Worm (Caenorhabditis elegans) whole organism, L1 larva: ENCODE data around the gene K08F9.3.
A peak's percentile ranks its signal among the peaks of the same experiment; 100 is the strongest.

Source experiments
- aha-1 ChIP-seq: fragments of 150-350 bp; optimal IDR thresholded peaks from 2 replicates; lab custom pipeline; 2014; ENCODE audit warnings: missing biosample characterization, missing genetic modification characterization
- blmp-1 ChIP-seq: fragments of 150-350 bp; optimal IDR thresholded peaks from 2 replicates; lab custom pipeline; 2014; ENCODE audit warnings: missing biosample characterization, missing genetic modification characterization
- ceh-90 ChIP-seq: sonication (generic microtip); optimal IDR thresholded peaks from 2 replicates; lab custom pipeline; 2016; ENCODE audit warnings: missing genetic modification characterization, missing compliant biosample characterization
- ces-1 ChIP-seq: fragments of 150-350 bp; optimal IDR thresholded peaks from 2 replicates; lab custom pipeline; 2014; ENCODE audit warnings: missing biosample characterization, missing genetic modification reagents, missing genetic modification characterization
- dpl-1 ChIP-seq, 3 experiments: fragments of 150-350 bp in 2 of 3; sonication (generic microtip) in 1 of 3; optimal IDR thresholded peaks; 2 replicates each; lab custom pipeline; 2014 to 2017; ENCODE audit warnings: missing biosample characterization in 3 of 3, missing genetic modification characterization in 3 of 3, missing genetic modification reagents in 3 of 3
- dsc-1 ChIP-seq: sonication (generic microtip); optimal IDR thresholded peaks from 2 replicates; lab custom pipeline; 2016; ENCODE audit warnings: mild to moderate bottlenecking, missing genetic modification characterization, missing compliant biosample characterization
- efl-3 ChIP-seq: fragments of 200-800 bp; sonication (Bioruptor generic); optimal IDR thresholded peaks from 2 replicates; lab custom pipeline; 2018; ENCODE audit warnings: mild to moderate bottlenecking, missing genetic modification characterization, missing compliant biosample characterization
- elt-3 ChIP-seq, 6 experiments: fragments of 150-350 bp in 1 of 6; sonication (generic microtip); optimal IDR thresholded peaks; 2 replicates each; lab custom pipeline; 2017 to 2018; ENCODE audit warnings: missing biosample characterization in 6 of 6, missing genetic modification characterization in 6 of 6, inconsistent platforms in 1 of 6
- ets-5 ChIP-seq: fragments of 200-800 bp; sonication (Bioruptor generic); IDR thresholded peaks from 2 replicates; pipeline ENCODE4 v1.3.6; 2022; ENCODE audit warnings: missing genetic modification characterization, missing compliant biosample characterization
- fkh-10 ChIP-seq: sonication (generic microtip); optimal IDR thresholded peaks from 2 replicates; lab custom pipeline; 2017; ENCODE audit warnings: missing biosample characterization, missing genetic modification reagents, missing genetic modification characterization
- fkh-4 ChIP-seq: sonication (generic microtip); optimal IDR thresholded peaks from 2 replicates; lab custom pipeline; 2016; ENCODE audit warnings: missing compliant biosample characterization, missing genetic modification characterization, borderline replicate concordance
- fos-1 ChIP-seq: fragments of 150-350 bp; optimal IDR thresholded peaks from 2 replicates; lab custom pipeline; 2014; ENCODE audit warnings: missing biosample characterization, missing genetic modification characterization
- grh-1 ChIP-seq: fragments of 200-800 bp; sonication (Bioruptor generic); IDR thresholded peaks from 2 replicates; pipeline ENCODE4 v1.3.6; 2022; ENCODE audit warnings: missing genetic modification reagents, missing genetic modification characterization, missing compliant biosample characterization
- hlh-17 ChIP-seq: fragments of 200-800 bp; sonication (Bioruptor generic); optimal IDR thresholded peaks from 2 replicates; lab custom pipeline; 2018; ENCODE audit warnings: missing genetic modification characterization, mild to moderate bottlenecking, missing compliant biosample characterization, moderate library complexity, borderline replicate concordance
- hlh-4 ChIP-seq: sonication (generic microtip); optimal IDR thresholded peaks from 2 replicates; lab custom pipeline; 2016; ENCODE audit warnings: mild to moderate bottlenecking, missing genetic modification characterization, missing compliant biosample characterization
- irx-1 ChIP-seq: sonication (generic microtip); optimal IDR thresholded peaks from 2 replicates; lab custom pipeline; 2016; ENCODE audit warnings: missing genetic modification characterization, missing compliant biosample characterization
- lin-13 ChIP-seq: fragments of 150-350 bp; optimal IDR thresholded peaks from 2 replicates; lab custom pipeline; 2014; ENCODE audit warnings: missing biosample characterization, missing genetic modification reagents, missing genetic modification characterization
- lin-14 ChIP-seq: fragments of 200-800 bp; sonication (Bioruptor generic); optimal IDR thresholded peaks from 2 replicates; lab custom pipeline; 2018; ENCODE audit warnings: mild to moderate bottlenecking, missing genetic modification characterization, moderate library complexity, missing compliant biosample characterization
- lin-15B ChIP-seq: fragments of 150-350 bp; sonication (generic microtip); optimal IDR thresholded peaks from 3 replicates; lab custom pipeline; 2014; ENCODE audit warnings: missing biosample characterization, missing genetic modification characterization
- lir-3 ChIP-seq: sonication (generic microtip); optimal IDR thresholded peaks from 2 replicates; lab custom pipeline; 2016; ENCODE audit warnings: mild to moderate bottlenecking, missing genetic modification characterization, moderate library complexity, missing compliant biosample characterization; ENCODE audit not compliant: poor library complexity
- lsy-2 ChIP-seq, 2 experiments: fragments of 150-350 bp; optimal IDR thresholded peaks; 2 replicates each; lab custom pipeline; 2014; ENCODE audit warnings: missing biosample characterization in 2 of 2, missing genetic modification characterization in 2 of 2
- mdl-1 ChIP-seq, 2 experiments: fragments of 150-350 bp; optimal IDR thresholded peaks; 2 replicates each; lab custom pipeline; 2014 to 2017; ENCODE audit warnings: missing biosample characterization in 2 of 2, missing genetic modification characterization in 2 of 2, inconsistent platforms in 1 of 2
- mef-2 ChIP-seq: fragments of 150-350 bp; optimal IDR thresholded peaks from 2 replicates; lab custom pipeline; 2014; ENCODE audit warnings: missing biosample characterization, missing genetic modification characterization
- nhr-11 ChIP-seq: fragments of 150-350 bp; optimal IDR thresholded peaks from 2 replicates; lab custom pipeline; 2014; ENCODE audit warnings: missing biosample characterization, missing genetic modification characterization
- nhr-12 ChIP-seq: sonication (generic microtip); optimal IDR thresholded peaks from 2 replicates; lab custom pipeline; 2017; ENCODE audit warnings: missing biosample characterization, missing genetic modification characterization
- nhr-20 ChIP-seq: sonication (generic microtip); optimal IDR thresholded peaks from 2 replicates; lab custom pipeline; 2016; ENCODE audit warnings: mild to moderate bottlenecking, missing genetic modification characterization, missing compliant biosample characterization
- nhr-237 ChIP-seq: fragments of 150-350 bp; optimal IDR thresholded peaks from 2 replicates; lab custom pipeline; 2014; ENCODE audit warnings: missing biosample characterization, missing genetic modification characterization
- nhr-28 ChIP-seq: fragments of 150-350 bp; optimal IDR thresholded peaks from 2 replicates; lab custom pipeline; 2014; ENCODE audit warnings: missing biosample characterization, missing genetic modification characterization
- nhr-47 ChIP-seq: sonication (generic microtip); optimal IDR thresholded peaks from 2 replicates; lab custom pipeline; 2016; ENCODE audit warnings: mild to moderate bottlenecking, missing genetic modification characterization, moderate library complexity, missing compliant biosample characterization
- nhr-71 ChIP-seq: sonication (generic microtip); optimal IDR thresholded peaks from 2 replicates; lab custom pipeline; 2016; ENCODE audit warnings: mild to moderate bottlenecking, missing genetic modification characterization, moderate library complexity, missing compliant biosample characterization
- nhr-76 ChIP-seq: sonication (generic microtip); optimal IDR thresholded peaks from 2 replicates; lab custom pipeline; 2017; ENCODE audit warnings: missing biosample characterization, missing genetic modification characterization
- nhr-90 ChIP-seq: sonication (generic microtip); optimal IDR thresholded peaks from 2 replicates; lab custom pipeline; 2016; ENCODE audit warnings: mild to moderate bottlenecking, missing genetic modification characterization, missing compliant biosample characterization; ENCODE audit not compliant: poor library complexity
- pag-3 ChIP-seq: sonication (generic microtip); optimal IDR thresholded peaks from 2 replicates; lab custom pipeline; 2017; ENCODE audit warnings: missing genetic modification characterization, mild to moderate bottlenecking, missing compliant biosample characterization, antibody characterized with exemption, borderline replicate concordance; ENCODE audit not compliant: insufficient read depth
- rnt-1 ChIP-seq: sonication (generic microtip); optimal IDR thresholded peaks from 2 replicates; lab custom pipeline; 2016; ENCODE audit warnings: mild to moderate bottlenecking, missing genetic modification characterization, moderate library complexity, missing compliant biosample characterization
- skn-1 ChIP-seq: fragments of 150-350 bp; optimal IDR thresholded peaks from 2 replicates; lab custom pipeline; 2014; ENCODE audit warnings: missing biosample characterization, missing genetic modification characterization
- snpc-4 ChIP-seq: fragments of 150-350 bp; optimal IDR thresholded peaks from 2 replicates; lab custom pipeline; 2014; ENCODE audit warnings: missing biosample characterization, missing genetic modification characterization
- snu-23 ChIP-seq: sonication (generic microtip); optimal IDR thresholded peaks from 2 replicates; lab custom pipeline; 2016; ENCODE audit warnings: missing genetic modification characterization, missing compliant biosample characterization
- sox-4 ChIP-seq: sonication (generic microtip); optimal IDR thresholded peaks from 2 replicates; lab custom pipeline; 2016; ENCODE audit warnings: missing genetic modification characterization, missing compliant biosample characterization
- sptf-1 ChIP-seq: fragments of 150-350 bp; optimal IDR thresholded peaks from 2 replicates; lab custom pipeline; 2014; ENCODE audit warnings: missing biosample characterization, missing genetic modification characterization
- swsn-7 ChIP-seq: sonication (generic microtip); optimal IDR thresholded peaks from 2 replicates; lab custom pipeline; 2016; ENCODE audit warnings: missing genetic modification characterization, missing compliant biosample characterization
- tbx-2 ChIP-seq: sonication (generic microtip); optimal IDR thresholded peaks from 2 replicates; lab custom pipeline; 2016; ENCODE audit warnings: missing genetic modification characterization, missing compliant biosample characterization
- tlp-1 ChIP-seq: fragments of 150-350 bp; optimal IDR thresholded peaks from 2 replicates; lab custom pipeline; 2014; ENCODE audit warnings: missing biosample characterization, missing genetic modification characterization
- unc-62 ChIP-seq: fragments of 150-350 bp; optimal IDR thresholded peaks from 2 replicates; lab custom pipeline; 2014; ENCODE audit warnings: missing biosample characterization, missing genetic modification reagents, missing genetic modification characterization
- unc-86 ChIP-seq: sonication (generic microtip); optimal IDR thresholded peaks from 2 replicates; lab custom pipeline; 2016; ENCODE audit warnings: missing genetic modification characterization, missing compliant biosample characterization
- unc-98 ChIP-seq: fragments of 200-800 bp; sonication (Bioruptor generic); IDR thresholded peaks from 2 replicates; pipeline ENCODE4 v1.3.6; 2022; ENCODE audit warnings: missing genetic modification characterization, missing compliant biosample characterization
- vab-15 ChIP-seq: sonication (generic microtip); optimal IDR thresholded peaks from 2 replicates; lab custom pipeline; 2017; ENCODE audit warnings: missing genotype, mild to moderate bottlenecking, missing genetic modification characterization, missing compliant biosample characterization
- zag-1 ChIP-seq: fragments of 150-350 bp; optimal IDR thresholded peaks from 2 replicates; lab custom pipeline; 2014; ENCODE audit warnings: missing biosample characterization, missing genetic modification characterization
- ztf-11 ChIP-seq, 2 experiments: sonication (generic microtip); optimal IDR thresholded peaks; 2 replicates each; lab custom pipeline; 2016 to 2017; ENCODE audit warnings: missing genetic modification characterization in 2 of 2, missing biosample characterization in 1 of 2, missing compliant biosample characterization in 1 of 2

The K08F9.3 gene

DNA sequence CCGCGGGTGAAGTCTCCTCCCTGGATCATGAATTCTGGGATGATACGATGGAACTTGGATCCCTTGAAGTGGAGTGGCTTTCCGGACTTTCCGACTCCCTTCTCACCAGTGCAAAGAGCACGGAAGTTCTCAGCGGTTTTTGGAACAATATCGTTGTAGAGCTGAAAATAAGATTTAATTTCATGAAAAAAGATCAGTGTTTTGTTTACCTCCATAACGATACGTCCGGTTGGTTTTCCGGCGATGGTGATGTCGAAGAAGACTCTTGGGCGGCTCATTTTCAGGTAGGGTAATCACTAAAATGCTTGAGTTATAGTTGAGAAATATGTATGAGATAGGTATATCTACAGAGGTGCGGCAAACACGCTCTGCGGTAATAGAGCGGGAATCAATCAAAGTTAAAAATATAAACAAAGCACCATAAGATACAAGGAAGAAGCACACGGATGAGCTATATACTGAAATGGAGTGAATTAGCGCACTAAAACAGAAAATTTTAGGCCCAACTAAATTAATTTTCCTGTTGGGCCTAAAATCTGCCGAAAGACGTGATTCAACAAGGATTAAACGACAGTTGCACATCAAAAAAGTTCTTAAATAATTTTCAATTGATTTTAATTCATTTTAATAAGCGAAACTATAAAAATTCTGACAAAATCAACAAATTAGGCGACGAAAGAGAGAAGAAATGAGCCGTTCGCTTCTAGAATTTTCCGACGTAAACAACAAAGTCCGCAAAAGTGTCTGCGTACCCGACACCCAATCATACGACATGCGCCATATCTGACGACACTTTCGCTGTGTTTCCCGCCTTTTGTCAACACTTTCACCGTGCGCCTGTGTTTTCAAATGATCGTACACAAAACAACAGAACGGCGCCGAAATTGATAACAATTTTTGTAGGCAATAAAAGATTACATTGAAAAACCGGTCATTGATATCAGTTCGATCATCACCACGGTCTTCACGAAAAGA lies 47.0 kb downstream of the K08F9.3 start, which contains the start of the genes cyn-7 and bath-36 (continued):
- peak; percentile 40 for TF ChIP-seq snpc-4 (tag; lab: Kevin White, UChicago)
- TF ChIP-seq nhr-12 (tag; lab: Kevin White, UChicago) = no peak
- no peak for TF ChIP-seq lir-3 (tag; lab: Kevin White, UChicago)
- peak; percentile 90 for TF ChIP-seq nhr-47 (tag; lab: Kevin White, UChicago)
- peak; percentile 1 for TF ChIP-seq mef-2 (tag; lab: Kevin White, UChicago)
- no peak for TF ChIP-seq hlh-17
- peak; percentile 18 for TF ChIP-seq pag-3 (tag; lab: Kevin White, UChicago)
- peak; percentile 69 for TF ChIP-seq grh-1 (GFP tag; lab: Robert Waterston, UW)
- TF ChIP-seq nhr-71 (tag; lab: Kevin White, UChicago) = peak; percentile 92
- no peak for TF ChIP-seq unc-98 (GFP tag; lab: Robert Waterston, UW)
- no peak for TF ChIP-seq nhr-237 (tag; lab: Kevin White, UChicago)
- TF ChIP-seq nhr-20 (tag; lab: Kevin White, UChicago) = peak; percentile 92
- TF ChIP-seq ztf-11 (tag; optimal IDR thresholded peaks at IDR 0.05; lab: Kevin White, UChicago) = peak in 1 of 2 experiments; percentile 44
- no peak for TF ChIP-seq aha-1 (tag; lab: Kevin White, UChicago)
- TF ChIP-seq dsc-1 (tag; lab: Kevin White, UChicago) = peak; percentile 77
- peak; percentile 87 for TF ChIP-seq nhr-90

DNA sequence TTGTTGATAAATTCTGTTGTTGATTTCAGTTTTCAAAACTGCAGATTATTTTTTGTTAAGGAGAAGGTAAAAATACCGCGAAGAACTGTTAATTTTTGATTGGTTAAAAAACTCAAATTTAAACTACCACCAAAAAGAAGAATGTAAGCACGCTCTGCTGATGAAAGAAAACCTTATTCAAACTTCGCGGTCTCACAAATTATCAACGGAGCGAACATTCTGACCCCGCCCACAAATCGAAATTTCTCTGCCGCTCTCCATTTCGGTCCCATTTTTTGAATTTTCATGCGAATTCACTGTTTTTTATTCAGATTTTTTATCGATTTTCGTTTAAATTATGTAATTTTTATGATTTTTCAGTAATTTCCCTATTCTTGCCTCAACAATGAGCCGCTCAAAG lies 49.2 kb downstream of the K08F9.3 start, which contains the start of gene cyn-3:
Gene cyn-3, plus strand, starts transcription at position 361 of the 400 bp plus-strand sequence.
- TF ChIP-seq lin-13 = peak; percentile 89
- TF ChIP-seq efl-3 (GFP tag; lab: Kevin White, UChicago) = no peak
- peak; percentile 95 for TF ChIP-seq nhr-47 (tag; lab: Kevin White, UChicago)
- TF ChIP-seq dpl-1 (GFP tag; optimal IDR thresholded peaks at IDR 0.05; lab: Kevin White, UChicago) = peak; percentile 99
- TF ChIP-seq lin-14 (GFP tag; lab: Kevin White, UChicago) = peak; percentile 92
- no peak for TF ChIP-seq ces-1
- TF ChIP-seq tbx-2 (tag; lab: Kevin White, UChicago) = peak; percentile 94
- peak; percentile 90 for TF ChIP-seq fos-1 (tag; lab: Kevin White, UChicago)
- peak; percentile 90 for TF ChIP-seq swsn-7 (tag; lab: Kevin White, UChicago)
- no peak for TF ChIP-seq tlp-1 (tag; lab: Kevin White, UChicago)
- peak; percentile 92 for TF ChIP-seq rnt-1
- TF ChIP-seq sox-4 (tag; lab: Kevin White, UChicago) = peak; percentile 73
- no peak for TF ChIP-seq sptf-1
- TF ChIP-seq blmp-1 (tag; lab: Kevin White, UChicago) = peak; percentile 91
- TF ChIP-seq ets-5 (GFP tag; lab: Robert Waterston, UW) = no peak
- TF ChIP-seq fkh-4 (tag; lab: Kevin White, UChicago) = peak; percentile 31
- no peak for TF ChIP-seq unc-62 (GFP tag; lab: Kevin White, UChicago)
- TF ChIP-seq hlh-4 = no peak
- TF ChIP-seq nhr-28 = no peak
- peak; percentile 91 to 95 for TF ChIP-seq lsy-2 (tag; optimal IDR thresholded peaks at IDR 0.05; lab: Kevin White, UChicago)
- TF ChIP-seq nhr-71 (tag; lab: Kevin White, UChicago) = peak; percentile 95
- peak; percentile 90 for TF ChIP-seq unc-86
- no peak for TF ChIP-seq pag-3 (tag; lab: Kevin White, UChicago)
- TF ChIP-seq zag-1 (tag; lab: Kevin White, UChicago) = no peak
- TF ChIP-seq nhr-76 (tag; lab: Kevin White, UChicago) = no peak
- TF ChIP-seq lin-15B = peak; percentile 96
- TF ChIP-seq nhr-11 (tag; lab: Kevin White, UChicago) = peak; percentile 50
- peak; percentile 90 for TF ChIP-seq skn-1 (tag; lab: Kevin White, UChicago)
- no peak for TF ChIP-seq ceh-90
- peak; percentile 96 for TF ChIP-seq snu-23 (GFP tag; lab: Kevin White, UChicago)
- TF ChIP-seq irx-1 (tag; lab: Kevin White, UChicago) = peak; percentile 83
- TF ChIP-seq mdl-1 (tag; optimal IDR thresholded peaks at IDR 0.05; lab: Kevin White, UChicago) = peak in 1 of 2 experiments; percentile 85
- TF ChIP-seq nhr-237 (tag; lab: Kevin White, UChicago) = peak; percentile 77
- peak; percentile 56 for TF ChIP-seq fkh-10 (GFP tag; lab: Kevin White, UChicago)
- TF ChIP-seq vab-15 (tag; lab: Kevin White, UChicago) = peak; percentile 57
- TF ChIP-seq elt-3 (tag; optimal IDR thresholded peaks at IDR 0.05; lab: Kevin White, UChicago) = peak in 3 of 6 experiments; percentile 29 to 89 (median 83)
- TF ChIP-seq dsc-1 (tag; lab: Kevin White, UChicago) = peak; percentile 88
